Worm (Caenorhabditis elegans) whole organism, young adult: Measurements from ENCODE around the gene ugt-53.

Experiments
- B0019.2 ChIP-seq: fragments of 200-800 bp; sonication (Bioruptor generic); conservative IDR thresholded peaks from 2 replicates; pipeline ENCODE4 v1.3.6; 2022; ENCODE audit warnings: missing genetic modification reagents, missing genetic modification characterization, missing compliant biosample characterization
- B0336.3 ChIP-seq: fragments of 200-800 bp; sonication (Bioruptor generic); IDR thresholded peaks from 2 replicates; pipeline ENCODE4 v1.3.6; 2022; ENCODE audit warnings: missing genetic modification characterization, missing compliant biosample characterization
- C17E4.6 ChIP-seq: fragments of 200-800 bp; sonication (Bioruptor generic); IDR thresholded peaks from 2 replicates; pipeline ENCODE4 v1.3.6; 2022; ENCODE audit warnings: missing genetic modification reagents, missing genetic modification characterization, missing compliant biosample characterization
- F22D6.2 ChIP-seq: sonication (generic microtip); optimal IDR thresholded peaks from 2 replicates; lab custom pipeline; 2016; ENCODE audit warnings: mild to moderate bottlenecking, missing genetic modification characterization, missing compliant biosample characterization
- F23B12.7 ChIP-seq: sonication (generic microtip); optimal IDR thresholded peaks from 2 replicates; lab custom pipeline; 2017; ENCODE audit warnings: missing genetic modification characterization, mild to moderate bottlenecking, missing compliant biosample characterization, antibody characterized with exemption, moderate library complexity; ENCODE audit not compliant: insufficient read depth
- F49E8.2 ChIP-seq: sonication (generic microtip); optimal IDR thresholded peaks from 3 replicates; lab custom pipeline; 2017; ENCODE audit warnings: missing genetic modification characterization, mild to moderate bottlenecking, missing compliant biosample characterization, antibody characterized with exemption, moderate library complexity; ENCODE audit not compliant: insufficient read depth
- F52B5.7 ChIP-seq: sonication (generic microtip); optimal IDR thresholded peaks from 2 replicates; lab custom pipeline; 2016; ENCODE audit warnings: mild to moderate bottlenecking, missing genetic modification characterization, missing compliant biosample characterization
- K11D2.4 ChIP-seq: fragments of 200-800 bp; sonication (Bioruptor generic); IDR thresholded peaks from 2 replicates; pipeline ENCODE4 v1.3.6; 2022; ENCODE audit warnings: missing genetic modification reagents, missing genetic modification characterization, missing compliant biosample characterization
- Y67H2A.10 ChIP-seq: fragments of 200-800 bp; sonication (Bioruptor generic); conservative IDR thresholded peaks from 2 replicates; pipeline ENCODE4 v1.3.6; 2022; ENCODE audit warnings: missing genetic modification reagents, missing genetic modification characterization, missing compliant biosample characterization
- akir-1 ChIP-seq: fragments of 200-800 bp; sonication (Bioruptor generic); optimal IDR thresholded peaks from 2 replicates; lab custom pipeline; 2018; ENCODE audit warnings: mild to moderate bottlenecking, missing genetic modification characterization, moderate library complexity, missing compliant biosample characterization
- aptf-2 ChIP-seq: fragments of 200-800 bp; sonication (Bioruptor generic); conservative IDR thresholded peaks from 2 replicates; pipeline ENCODE4 v1.3.6; 2022; ENCODE audit warnings: missing genetic modification reagents, missing genetic modification characterization, missing compliant biosample characterization
- ceh-40 ChIP-seq: fragments of 200-800 bp; sonication (Bioruptor generic); IDR thresholded peaks from 2 replicates; pipeline ENCODE4 v1.3.6; 2022; ENCODE audit warnings: missing genetic modification characterization, missing compliant biosample characterization
- ceh-58 ChIP-seq: fragments of 200-800 bp; sonication (Bioruptor generic); IDR thresholded peaks from 2 replicates; pipeline ENCODE4 v1.3.6; 2022; ENCODE audit warnings: missing genetic modification characterization, missing compliant biosample characterization
- ceh-79 ChIP-seq: sonication (generic microtip); optimal IDR thresholded peaks from 2 replicates; lab custom pipeline; 2017; ENCODE audit warnings: mild to moderate bottlenecking, missing genetic modification characterization, missing compliant biosample characterization
- efl-1 ChIP-seq: fragments of 150-350 bp; optimal IDR thresholded peaks from 2 replicates; lab custom pipeline; 2014; ENCODE audit warnings: missing biosample characterization, missing genetic modification reagents, missing genetic modification characterization
- egl-18 ChIP-seq: fragments of 200-800 bp; sonication (Bioruptor generic); IDR thresholded peaks from 2 replicates; pipeline ENCODE4 v1.3.6; 2022; ENCODE audit warnings: missing genetic modification reagents, missing genetic modification characterization, missing compliant biosample characterization
- egl-44 ChIP-seq: fragments of 200-800 bp; sonication (Bioruptor generic); IDR thresholded peaks from 2 replicates; pipeline ENCODE4 v1.3.6; 2022; ENCODE audit warnings: missing genetic modification reagents, missing genetic modification characterization, missing compliant biosample characterization
- fkh-3 ChIP-seq: sonication (generic microtip); optimal IDR thresholded peaks from 2 replicates; lab custom pipeline; 2016; ENCODE audit warnings: mild to moderate bottlenecking, missing genetic modification characterization, missing compliant biosample characterization
- gei-17 ChIP-seq: fragments of 200-800 bp; sonication (Bioruptor generic); optimal IDR thresholded peaks from 2 replicates; lab custom pipeline; 2018; ENCODE audit warnings: mild to moderate bottlenecking, missing genetic modification characterization, missing compliant biosample characterization
- hmg-20 ChIP-seq: fragments of 200-800 bp; sonication (Bioruptor generic); IDR thresholded peaks from 2 replicates; pipeline ENCODE4 v1.3.6; 2022; ENCODE audit warnings: missing genetic modification reagents, missing genetic modification characterization, missing compliant biosample characterization
- let-607 ChIP-seq, 2 experiments: fragments of 200-800 bp in 1 of 2; sonication (Bioruptor generic) in 1 of 2; sonication (generic microtip) in 1 of 2; optimal IDR thresholded peaks; 2 replicates each; lab custom pipeline; 2016 to 2018; ENCODE audit warnings: mild to moderate bottlenecking in 2 of 2, missing compliant biosample characterization in 2 of 2, missing genetic modification characterization in 2 of 2, moderate library complexity in 2 of 2, missing genotype in 1 of 2
- lin-40 ChIP-seq: sonication (generic microtip); optimal IDR thresholded peaks from 2 replicates; lab custom pipeline; 2016; ENCODE audit warnings: missing genetic modification characterization, mild to moderate bottlenecking, missing compliant biosample characterization, missing genotype, missing genetic modification reagents
- lin-54 ChIP-seq: fragments of 200-800 bp; sonication (Bioruptor generic); optimal IDR thresholded peaks from 2 replicates; lab custom pipeline; 2018; ENCODE audit warnings: mild to moderate bottlenecking, missing genetic modification characterization, missing compliant biosample characterization
- madf-6 ChIP-seq: fragments of 200-800 bp; sonication (Bioruptor generic); IDR thresholded peaks from 2 replicates; pipeline ENCODE4 v1.3.6; 2022; ENCODE audit warnings: missing genetic modification reagents, missing genetic modification characterization, missing compliant biosample characterization
- mel-28 ChIP-seq: sonication (generic microtip); optimal IDR thresholded peaks from 2 replicates; lab custom pipeline; 2016; ENCODE audit warnings: borderline replicate concordance, mild to moderate bottlenecking, missing genetic modification characterization, missing compliant biosample characterization
- nfyb-1 ChIP-seq: fragments of 200-800 bp; sonication (Bioruptor generic); IDR thresholded peaks from 2 replicates; pipeline ENCODE4 v1.3.6; 2022; ENCODE audit warnings: missing genetic modification reagents, missing genetic modification characterization, missing compliant biosample characterization
- nhr-120 ChIP-seq: fragments of 200-800 bp; sonication (Bioruptor generic); IDR thresholded peaks from 2 replicates; pipeline ENCODE4 v1.3.6; 2022; ENCODE audit warnings: missing genetic modification characterization, missing compliant biosample characterization
- nhr-179 ChIP-seq: sonication (generic microtip); optimal IDR thresholded peaks from 2 replicates; lab custom pipeline; 2016; ENCODE audit warnings: mild to moderate bottlenecking, missing genetic modification characterization, missing compliant biosample characterization
- nhr-90 ChIP-seq: sonication (generic microtip); optimal IDR thresholded peaks from 2 replicates; lab custom pipeline; 2016; ENCODE audit warnings: missing genotype, mild to moderate bottlenecking, missing genetic modification characterization, missing compliant biosample characterization
- rcor-1 ChIP-seq: fragments of 200-800 bp; sonication (Bioruptor generic); IDR thresholded peaks from 2 replicates; pipeline ENCODE4 v1.3.6; 2022; ENCODE audit warnings: missing genetic modification reagents, missing genetic modification characterization, missing compliant biosample characterization
- rec-8 ChIP-seq, 2 experiments: sonication (generic microtip); optimal IDR thresholded peaks; 2 replicates each; lab custom pipeline; 2016; ENCODE audit warnings: mild to moderate bottlenecking in 2 of 2, missing genetic modification characterization in 2 of 2, missing genetic modification reagents in 2 of 2, missing genotype in 2 of 2, missing biosample characterization in 1 of 2, missing compliant biosample characterization in 1 of 2, moderate library complexity in 1 of 2
- sdz-38 ChIP-seq: sonication (generic microtip); optimal IDR thresholded peaks from 2 replicates; lab custom pipeline; 2016; ENCODE audit warnings: missing genotype, missing genetic modification characterization, missing compliant biosample characterization
- snpc-1.3 ChIP-seq: sonication (generic microtip); optimal IDR thresholded peaks from 2 replicates; lab custom pipeline; 2017; ENCODE audit warnings: missing genetic modification characterization, mild to moderate bottlenecking, missing compliant biosample characterization, antibody characterized with exemption, moderate library complexity, missing genotype, missing genetic modification reagents; ENCODE audit not compliant: insufficient read depth
- snpc-3.4 ChIP-seq: sonication (generic microtip); optimal IDR thresholded peaks from 2 replicates; lab custom pipeline; 2017; ENCODE audit warnings: missing genetic modification characterization, mild to moderate bottlenecking, missing compliant biosample characterization, antibody characterized with exemption, moderate library complexity, missing genotype, missing genetic modification reagents
- snpc-4 ChIP-seq, 5 experiments: fragments of 150-350 bp in 1 of 5; sonication (generic microtip) in 4 of 5; optimal IDR thresholded peaks; 2 replicates each; lab custom pipeline; 2014 to 2018; ENCODE audit warnings: missing genetic modification characterization in 5 of 5, missing biosample characterization in 3 of 5, antibody characterized with exemption in 2 of 5, mild to moderate bottlenecking in 2 of 5, missing compliant biosample characterization in 2 of 5, missing genotype in 2 of 5, moderate library complexity in 2 of 5, missing genetic modification reagents in 1 of 5
- tbx-9 ChIP-seq: sonication (generic microtip); optimal IDR thresholded peaks from 2 replicates; lab custom pipeline; 2016; ENCODE audit warnings: borderline replicate concordance, missing genetic modification characterization, inconsistent platforms, missing compliant biosample characterization
- tlf-1 ChIP-seq: fragments of 200-800 bp; sonication (Bioruptor generic); optimal IDR thresholded peaks from 2 replicates; lab custom pipeline; 2018; ENCODE audit warnings: mild to moderate bottlenecking, missing genetic modification characterization, missing compliant biosample characterization
- ztf-18 ChIP-seq: sonication (generic microtip); optimal IDR thresholded peaks from 2 replicates; lab custom pipeline; 2016; ENCODE audit warnings: missing genotype, mild to moderate bottlenecking, missing genetic modification characterization, missing compliant biosample characterization

The ugt-53 gene

ce11 chrV:2832666-2833065, 16.5 kb upstream of the ugt-53 start, which contains the start of gene srj-50:
Gene srj-50 (plus strand): TSS chrV:2832966.
- TF ChIP-seq nfyb-1 (GFP tag; lab: Robert Waterston, UW): no peak
- no peak for TF ChIP-seq efl-1 (GFP tag; lab: Kevin White, UChicago)
- no peak for TF ChIP-seq F52B5.7
- TF ChIP-seq nhr-179 (tag; lab: Kevin White, UChicago): no peak
- TF ChIP-seq akir-1 (GFP tag; lab: Kevin White, UChicago): no peak
- TF ChIP-seq B0019.2 (GFP tag; lab: Robert Waterston, UW): no peak
- TF ChIP-seq egl-44 (GFP tag; lab: Robert Waterston, UW): no peak
- no peak for TF ChIP-seq sdz-38 (tag; lab: Kevin White, UChicago)
- no peak for TF ChIP-seq ceh-79 (tag; lab: Kevin White, UChicago)
- TF ChIP-seq tlf-1 (GFP tag; lab: Kevin White, UChicago): no peak

ce11 chrV:2836501-2836900, 12.6 kb upstream of the ugt-53 start, which contains the start of gene srj-45:
Gene srj-45 (minus strand): TSS chrV:2836601.
- TF ChIP-seq nhr-90 (tag; lab: Kevin White, UChicago) (no peak), lin-54 (no peak), egl-18 (no peak), snpc-3.4 (tag; lab: Kevin White, UChicago) (no peak), hmg-20 (GFP tag; lab: Robert Waterston, UW) (no peak), nhr-120 (GFP tag; lab: Robert Waterston, UW) (no peak), ztf-18 (tag; lab: Kevin White, UChicago) (no peak)

- TF ChIP-seq Y67H2A.10 (GFP tag; lab: Robert Waterston, UW) (no peak), let-607 (tag; optimal IDR thresholded peaks at IDR 0.05; lab: Kevin White, UChicago) (no peak), B0336.3 (GFP tag; lab: Robert Waterston, UW) (no peak), ceh-58 (GFP tag; lab: Robert Waterston, UW) (no peak), lin-40 (tag; lab: Kevin White, UChicago) (no peak), tbx-9 (tag; lab: Kevin White, UChicago) (no peak), gei-17 (GFP tag; lab: Kevin White, UChicago) (no peak), egl-18 (no peak), madf-6 (GFP tag; lab: Robert Waterston, UW) (no peak), efl-1 (GFP tag; lab: Kevin White, UChicago) (no peak), C17E4.6 (GFP tag; lab: Robert Waterston, UW) (no peak), snpc-3.4 (tag; lab: Kevin White, UChicago) (no peak), K11D2.4 (GFP tag; lab: Robert Waterston, UW) (no peak), fkh-3 (tag; lab: Kevin White, UChicago) (no peak), snpc-4 (GFP tag; optimal IDR thresholded peaks at IDR 0.05; lab: Kevin White, UChicago) (no peak), snpc-4 (tag; optimal IDR thresholded peaks at IDR 0.05; lab: Kevin White, UChicago) (no peak)
These were observed 3.4 kb upstream of the ugt-53 start, which contains the start of gene srj-44 for ce11 chrV:2845771-2846170. Gene srj-44 (minus strand): TSS chrV:2845871.

- TF ChIP-seq F49E8.2 (no peak), ztf-18 (tag; lab: Kevin White, UChicago) (no peak), snpc-1.3 (no peak), lin-40 (tag; lab: Kevin White, UChicago) (no peak), ceh-40 (GFP tag; lab: Robert Waterston, UW) (no peak), rec-8 (tag; optimal IDR thresholded peaks at IDR 0.05; lab: Kevin White, UChicago) (no peak), F23B12.7 (tag; lab: Kevin White, UChicago) (no peak), efl-1 (GFP tag; lab: Kevin White, UChicago) (no peak), tbx-9 (tag; lab: Kevin White, UChicago) (no peak), F22D6.2 (no peak), rcor-1 (GFP tag; lab: Robert Waterston, UW) (no peak), sdz-38 (tag; lab: Kevin White, UChicago) (no peak), nhr-179 (tag; lab: Kevin White, UChicago) (no peak), aptf-2 (no peak), mel-28 (tag; lab: Kevin White, UChicago) (no peak)
- TF ChIP-seq, all 124 proteins: peak for 0
These were observed 729 bp upstream of the ugt-53 start, which contains the start of gene srj-49 for ce11 chrV:2848290-2848937. Gene srj-49 (minus strand): TSS chrV:2848340.
